Worm (Caenorhabditis elegans): ENCODE measurements around the gene ZC84.7.

- TF ChIP-seq aptf-2 (GFP tag; conservative IDR thresholded peaks at IDR 0.05) (no peak), pha-4 (tag; optimal IDR thresholded peaks at IDR 0.05) (no peak), sdz-38 (tag; optimal IDR thresholded peaks at IDR 0.05) (no peak), unc-62 (GFP tag; optimal IDR thresholded peaks at IDR 0.05) (no peak)
These were observed 5.3 kb downstream of the ZC84.7 start, which contains the start of gene cls-3 for ce11 chrIII:9191091-9191490.
